Fruit fly (Drosophila melanogaster) whole organism, prepupa: ENCODE measurements around the gene chas.

Experiments
- Blimp-1 ChIP-seq: fragments of 200-800 bp; sonication (Bioruptor generic); optimal IDR thresholded peaks from 3 replicates; lab custom pipeline; 2017; ENCODE audit warnings: missing biosample characterization, missing genetic modification characterization, mild to moderate bottlenecking, moderate library complexity, missing genetic modification reagents
- CG10631 ChIP-seq: fragments of 200-800 bp; sonication (Bioruptor generic); optimal IDR thresholded peaks from 2 replicates; lab custom pipeline; 2016; ENCODE audit warnings: missing biosample characterization, missing genetic modification characterization
- CG10669 ChIP-seq: fragments of 200-800 bp; sonication (Bioruptor generic); optimal IDR thresholded peaks from 3 replicates; lab custom pipeline; 2018; ENCODE audit warnings: missing biosample characterization, mild to moderate bottlenecking, missing genetic modification characterization, moderate library complexity
- CG11294 ChIP-seq: fragments of 200-800 bp; sonication (Bioruptor generic); IDR thresholded peaks from 2 replicates; pipeline ENCODE4 v1.3.6; 2022; ENCODE audit warnings: missing biosample characterization, missing genetic modification characterization
- CG11902 ChIP-seq: fragments of 200-800 bp; sonication (Bioruptor generic); optimal IDR thresholded peaks from 3 replicates; lab custom pipeline; 2016; ENCODE audit warnings: missing biosample characterization, missing genetic modification characterization
- CG15336 ChIP-seq: fragments of 200-800 bp; sonication (Bioruptor generic); IDR thresholded peaks from 2 replicates; pipeline ENCODE4 v1.3.6; 2022; ENCODE audit warnings: missing biosample characterization, missing genetic modification characterization
- CG16779 ChIP-seq: fragments of 200-800 bp; sonication (Bioruptor generic); optimal IDR thresholded peaks from 3 replicates; lab custom pipeline; 2017; ENCODE audit warnings: missing biosample characterization, mild to moderate bottlenecking, missing genetic modification characterization
- CG3032 ChIP-seq: fragments of 200-800 bp; optimal IDR thresholded peaks from 2 replicates; lab custom pipeline; 2019; ENCODE audit warnings: missing biosample characterization, mild to moderate bottlenecking, missing genetic modification characterization, moderate library complexity
- CG32006 ChIP-seq: fragments of 200-800 bp; sonication (Bioruptor generic); optimal IDR thresholded peaks from 3 replicates; lab custom pipeline; 2017; ENCODE audit warnings: missing biosample characterization, mild to moderate bottlenecking, missing genetic modification characterization
- CG34406 ChIP-seq: fragments of 200-800 bp; sonication (Bioruptor generic); optimal IDR thresholded peaks from 3 replicates; lab custom pipeline; 2016; ENCODE audit warnings: missing biosample characterization, missing genetic modification characterization
- CG4318 ChIP-seq: fragments of 200-800 bp; sonication (Bioruptor generic); optimal IDR thresholded peaks from 3 replicates; lab custom pipeline; 2017; ENCODE audit warnings: missing biosample characterization, mild to moderate bottlenecking, missing genetic modification characterization
- CG6276 ChIP-seq: fragments of 200-800 bp; sonication (Bioruptor generic); optimal IDR thresholded peaks from 2 replicates; lab custom pipeline; 2017; ENCODE audit warnings: missing biosample characterization, mild to moderate bottlenecking, missing genetic modification characterization
- CG6792 ChIP-seq: fragments of 200-800 bp; sonication (Bioruptor generic); optimal IDR thresholded peaks from 3 replicates; lab custom pipeline; 2016; ENCODE audit warnings: missing biosample characterization, missing genetic modification characterization
- CG6808 ChIP-seq: fragments of 200-800 bp; sonication (Bioruptor generic); optimal IDR thresholded peaks from 3 replicates; lab custom pipeline; 2017; ENCODE audit warnings: missing biosample characterization, missing genetic modification characterization, mild to moderate bottlenecking, moderate library complexity, missing genetic modification reagents
- CG6854 ChIP-seq: fragments of 200-800 bp; sonication (Bioruptor generic); optimal IDR thresholded peaks from 2 replicates; lab custom pipeline; 2017; ENCODE audit warnings: missing biosample characterization, mild to moderate bottlenecking, missing genetic modification characterization
- CG8119 ChIP-seq: fragments of 200-800 bp; sonication (Bioruptor generic); IDR thresholded peaks from 3 replicates; pipeline ENCODE4 v1.3.6; 2022; ENCODE audit warnings: missing biosample characterization, missing genetic modification characterization
- CG9139 ChIP-seq: fragments of 200-800 bp; sonication (Bioruptor generic); optimal IDR thresholded peaks from 3 replicates; lab custom pipeline; 2017; ENCODE audit warnings: missing biosample characterization, mild to moderate bottlenecking, missing genetic modification characterization
- Eip75B ChIP-seq: fragments of 200-800 bp; sonication (Bioruptor generic); optimal IDR thresholded peaks from 3 replicates; lab custom pipeline; 2016; ENCODE audit warnings: missing biosample characterization, missing genetic modification characterization
- Eip78C ChIP-seq: fragments of 200-800 bp; sonication (Bioruptor generic); peaks from one replicate; lab custom pipeline; 2016; ENCODE audit warnings: missing biosample characterization, missing genetic modification characterization
- Eip93F ChIP-seq: fragments of 200-800 bp; sonication (Bioruptor generic); optimal IDR thresholded peaks from 2 replicates; lab custom pipeline; 2016; ENCODE audit warnings: missing biosample characterization, mild to moderate bottlenecking, missing genetic modification characterization
- Ets96B ChIP-seq: fragments of 200-800 bp; optimal IDR thresholded peaks from 2 replicates; lab custom pipeline; 2019; ENCODE audit warnings: missing biosample characterization, mild to moderate bottlenecking, missing genetic modification characterization, moderate library complexity
- Gug ChIP-seq: fragments of 200-800 bp; sonication (Bioruptor generic); IDR thresholded peaks from 2 replicates; pipeline ENCODE4 v1.3.6; 2022; ENCODE audit warnings: missing biosample characterization, missing genetic modification characterization
- Hr39 ChIP-seq: fragments of 200-800 bp; sonication (Bioruptor generic); optimal IDR thresholded peaks from 2 replicates; lab custom pipeline; 2016; ENCODE audit warnings: missing biosample characterization, missing genetic modification characterization
- Hr4 ChIP-seq: fragments of 200-800 bp; sonication (Bioruptor generic); optimal IDR thresholded peaks from 3 replicates; lab custom pipeline; 2016; ENCODE audit warnings: missing biosample characterization, missing genetic modification characterization
- Lpt ChIP-seq: fragments of 200-800 bp; sonication (Bioruptor generic); optimal IDR thresholded peaks from 3 replicates; lab custom pipeline; 2016; ENCODE audit warnings: missing biosample characterization, missing genetic modification characterization
- OdsH ChIP-seq: fragments of 200-800 bp; sonication (Bioruptor generic); optimal IDR thresholded peaks from 3 replicates; lab custom pipeline; 2016; ENCODE audit warnings: missing biosample characterization, missing genetic modification characterization
- Sox102F ChIP-seq: fragments of 200-800 bp; sonication (Bioruptor generic); optimal IDR thresholded peaks from 2 replicates; lab custom pipeline; 2016; ENCODE audit warnings: missing biosample characterization, mild to moderate bottlenecking, missing genetic modification characterization
- Sox14 ChIP-seq: fragments of 200-800 bp; sonication (Bioruptor generic); optimal IDR thresholded peaks from 3 replicates; lab custom pipeline; 2016; ENCODE audit warnings: missing biosample characterization, missing genetic modification characterization
- achi ChIP-seq: fragments of 200-800 bp; sonication (Bioruptor generic); optimal IDR thresholded peaks from 3 replicates; lab custom pipeline; 2016; ENCODE audit warnings: missing biosample characterization, missing genetic modification characterization
- cyc ChIP-seq: fragments of 200-800 bp; sonication (Bioruptor generic); optimal IDR thresholded peaks from 3 replicates; lab custom pipeline; 2016; ENCODE audit warnings: missing biosample characterization, missing genetic modification characterization
- dsx ChIP-seq: fragments of 200-800 bp; optimal IDR thresholded peaks from 3 replicates; lab custom pipeline; 2019; ENCODE audit warnings: missing biosample characterization, mild to moderate bottlenecking, missing genetic modification characterization, moderate library complexity; ENCODE audit not compliant: poor library complexity, severe bottlenecking
- eg ChIP-seq: fragments of 200-800 bp; sonication (Bioruptor generic); IDR thresholded peaks from 3 replicates; pipeline ENCODE4 v1.3.6; 2022; ENCODE audit warnings: missing biosample characterization, missing genetic modification characterization
- esn ChIP-seq: fragments of 200-800 bp; sonication (Bioruptor generic); optimal IDR thresholded peaks from 2 replicates; lab custom pipeline; 2016; ENCODE audit warnings: missing biosample characterization, mild to moderate bottlenecking, missing genetic modification characterization, moderate library complexity
- fd85E ChIP-seq: fragments of 200-800 bp; sonication (Bioruptor generic); optimal IDR thresholded peaks from 3 replicates; lab custom pipeline; 2016; ENCODE audit warnings: missing biosample characterization, missing genetic modification characterization
- fkh ChIP-seq: fragments of 200-800 bp; sonication (Bioruptor generic); optimal IDR thresholded peaks from 3 replicates; lab custom pipeline; 2017; ENCODE audit warnings: missing biosample characterization, mild to moderate bottlenecking, missing genetic modification characterization, moderate library complexity
- lz ChIP-seq: fragments of 200-800 bp; sonication (Bioruptor generic); optimal IDR thresholded peaks from 3 replicates; lab custom pipeline; 2016; ENCODE audit warnings: missing biosample characterization, missing genetic modification characterization
- net ChIP-seq: fragments of 200-800 bp; sonication (Bioruptor generic); optimal IDR thresholded peaks from 3 replicates; lab custom pipeline; 2016; ENCODE audit warnings: missing biosample characterization, missing genetic modification characterization
- pdm3 ChIP-seq: fragments of 200-800 bp; sonication (Bioruptor generic); optimal IDR thresholded peaks from 3 replicates; lab custom pipeline; 2016; ENCODE audit warnings: missing biosample characterization, missing genetic modification characterization
- salr ChIP-seq, 2 experiments: fragments of 200-800 bp; sonication (Bioruptor generic); optimal IDR thresholded peaks; 3 replicates each; lab custom pipeline; 2016 to 2018; ENCODE audit warnings: missing biosample characterization in 2 of 2, missing genetic modification characterization in 2 of 2, mild to moderate bottlenecking in 1 of 2
- spab ChIP-seq: fragments of 200-800 bp; sonication (Bioruptor generic); optimal IDR thresholded peaks from 2 replicates; lab custom pipeline; 2017; ENCODE audit warnings: missing biosample characterization, mild to moderate bottlenecking, missing genetic modification characterization, missing genetic modification reagents
- ss ChIP-seq, 2 experiments: fragments of 200-800 bp; sonication (Bioruptor generic); optimal IDR thresholded peaks; 2 replicates in 1 of 2; 3 replicates in 1 of 2; lab custom pipeline; 2017 to 2018; ENCODE audit warnings: mild to moderate bottlenecking in 2 of 2, missing biosample characterization in 2 of 2, missing genetic modification characterization in 2 of 2, moderate library complexity in 1 of 2
- svp ChIP-seq: fragments of 200-800 bp; sonication (Bioruptor generic); peaks from one replicate; lab custom pipeline; 2016; ENCODE audit warnings: missing biosample characterization, missing genetic modification characterization
- topi ChIP-seq: fragments of 200-800 bp; sonication (Bioruptor generic); optimal IDR thresholded peaks from 3 replicates; lab custom pipeline; 2016; ENCODE audit warnings: missing biosample characterization, missing genetic modification characterization

The chas gene

dm6 chrX:17627090-17627992 lies 71.2 kb downstream of the chas start, which contains the start of gene stas:
stas (minus strand) TSS chrX:17627895.
- TF ChIP-seq Eip75B = peak; percentile 9
- TF ChIP-seq fd85E = no peak
- peak; percentile 52 for TF ChIP-seq CG6854 (GFP tag; lab: Kevin White, UChicago)
- TF ChIP-seq Eip78C = peak; percentile 77
- TF ChIP-seq svp (GFP tag; lab: Kevin White, UChicago) = peak; percentile 45
- peak in 1 of 2 experiments; percentile 28 for TF ChIP-seq ss (GFP tag; optimal IDR thresholded peaks at IDR 0.05; lab: Kevin White, UChicago)
- peak; percentile 71 for TF ChIP-seq fkh (GFP tag; lab: Kevin White, UChicago)
- peak; percentile 19 for TF ChIP-seq pdm3 (GFP tag; lab: Kevin White, UChicago)
- TF ChIP-seq Eip93F (GFP tag; lab: Kevin White, UChicago) = peak; percentile 3
- no peak for TF ChIP-seq net
- 0 out of 3 replicates have a peak, but pooled peaks have one; percentile 21 for TF ChIP-seq CG8119
- peak; percentile 8 for TF ChIP-seq topi (GFP tag; lab: Kevin White, UChicago)
- TF ChIP-seq Sox14 (GFP tag; lab: Kevin White, UChicago) = peak; percentile 35
- TF ChIP-seq dsx = peak; percentile 64
- no peak for TF ChIP-seq esn

- TF ChIP-seq CG32006 (GFP tag; lab: Kevin White, UChicago) = no peak
- TF ChIP-seq Sox102F = no peak
- TF ChIP-seq CG34406 (GFP tag; lab: Kevin White, UChicago) = no peak
- no peak for TF ChIP-seq lz
- TF ChIP-seq pdm3 (GFP tag; lab: Kevin White, UChicago) = no peak
- TF ChIP-seq eg (GFP tag; lab: Robert Waterston, UW) = no peak
- no peak for TF ChIP-seq CG15336 (GFP tag; lab: Robert Waterston, UW)
- TF ChIP-seq Eip93F (GFP tag; lab: Kevin White, UChicago) = no peak
- no peak for TF ChIP-seq dsx
- no peak for TF ChIP-seq CG16779 (tag; lab: Kevin White, UChicago)
- no peak for TF ChIP-seq svp (GFP tag; lab: Kevin White, UChicago)
- TF ChIP-seq CG10631 (GFP tag; lab: Kevin White, UChicago) = no peak
- no peak for TF ChIP-seq CG9139 (GFP tag; lab: Kevin White, UChicago)
- TF ChIP-seq Gug = no peak
- TF ChIP-seq Sox14 (GFP tag; lab: Kevin White, UChicago) = no peak
- TF ChIP-seq CG6792 (GFP tag; lab: Kevin White, UChicago) = no peak
- TF ChIP-seq achi (GFP tag; lab: Kevin White, UChicago) = no peak
- TF ChIP-seq OdsH (GFP tag; lab: Kevin White, UChicago) = no peak
- no peak for TF ChIP-seq CG6854 (GFP tag; lab: Kevin White, UChicago)
These were observed 72.7 kb downstream of the chas start for dm6 chrX:17625833-17626232.

- TF ChIP-seq Gug (peak; percentile 73), CG10631 (GFP tag; lab: Kevin White, UChicago) (peak; percentile 75), spab (GFP tag; lab: Kevin White, UChicago) (peak; percentile 65), Lpt (GFP tag; lab: Kevin White, UChicago) (peak; percentile 85), CG16779 (tag; lab: Kevin White, UChicago) (peak; percentile 82), Eip75B (peak; percentile 90), Sox14 (GFP tag; lab: Kevin White, UChicago) (peak; percentile 91), Blimp-1 (GFP tag; lab: Kevin White, UChicago) (peak; percentile 81), fkh (GFP tag; lab: Kevin White, UChicago) (peak; percentile 51), CG4318 (GFP tag; lab: Kevin White, UChicago) (peak; percentile 79), CG3032 (tag; lab: Kevin White, UChicago) (peak; percentile 77), Hr39 (GFP tag; lab: Kevin White, UChicago) (peak; percentile 92), CG6276 (peak; percentile 92), pdm3 (GFP tag; lab: Kevin White, UChicago) (peak; percentile 90), CG8119 (peak; percentile 92), ss (GFP tag; optimal IDR thresholded peaks at IDR 0.05; lab: Kevin White, UChicago) (peak; percentile 74 to 81), svp (GFP tag; lab: Kevin White, UChicago) (peak; percentile 97), CG11902 (GFP tag; lab: Kevin White, UChicago) (peak; percentile 71), Sox102F (peak; percentile 95), Ets96B (tag; lab: Kevin White, UChicago) (peak; percentile 76), cyc (GFP tag; lab: Kevin White, UChicago) (peak; percentile 92), CG32006 (GFP tag; lab: Kevin White, UChicago) (peak; percentile 92), CG11294 (GFP tag; lab: Robert Waterston, UW) (peak; percentile 84), net (peak; percentile 90), lz (peak; percentile 95), Hr4 (GFP tag; lab: Kevin White, UChicago) (peak; percentile 92), CG10669 (GFP tag; lab: Kevin White, UChicago) (peak; percentile 86), CG6808 (GFP tag; lab: Kevin White, UChicago) (peak; percentile 84), salr (GFP tag; optimal IDR thresholded peaks at IDR 0.05; lab: Kevin White, UChicago) (peak; percentile 64 to 84)
These were observed 73.5 kb downstream of the chas start for dm6 chrX:17624983-17625401.
